Worm (Caenorhabditis elegans): ENCODE measurements around the gene Y77E11A.23.

Y77E11A.23 gene

DNA sequence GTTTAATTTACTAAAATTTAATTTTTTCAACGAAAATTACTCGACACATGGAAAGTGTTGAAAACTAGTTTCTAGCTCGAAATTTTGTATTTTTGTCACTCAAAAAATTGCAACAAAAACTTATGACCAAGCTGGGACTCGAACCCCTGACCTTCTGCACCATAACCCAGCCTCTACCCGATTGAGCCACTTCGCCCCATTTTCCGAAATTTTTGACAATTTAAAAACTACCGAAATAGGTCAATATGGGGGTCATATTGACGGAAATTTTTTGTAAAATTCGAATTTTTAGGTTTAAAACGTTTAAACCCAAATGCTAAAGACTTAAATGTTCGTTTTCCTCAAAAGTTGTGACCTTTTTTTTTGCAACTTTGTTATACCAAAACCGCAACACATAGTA, 44.7 kb downstream of the Y77E11A.23 start:
- no peak for TF ChIP-seq W03F9.2 (tag; optimal IDR thresholded peaks at IDR 0.05)
- no peak for TF ChIP-seq him-1 (tag; optimal IDR thresholded peaks at IDR 0.05)
- TF ChIP-seq dao-5 (tag; optimal IDR thresholded peaks at IDR 0.05): no peak

DNA sequence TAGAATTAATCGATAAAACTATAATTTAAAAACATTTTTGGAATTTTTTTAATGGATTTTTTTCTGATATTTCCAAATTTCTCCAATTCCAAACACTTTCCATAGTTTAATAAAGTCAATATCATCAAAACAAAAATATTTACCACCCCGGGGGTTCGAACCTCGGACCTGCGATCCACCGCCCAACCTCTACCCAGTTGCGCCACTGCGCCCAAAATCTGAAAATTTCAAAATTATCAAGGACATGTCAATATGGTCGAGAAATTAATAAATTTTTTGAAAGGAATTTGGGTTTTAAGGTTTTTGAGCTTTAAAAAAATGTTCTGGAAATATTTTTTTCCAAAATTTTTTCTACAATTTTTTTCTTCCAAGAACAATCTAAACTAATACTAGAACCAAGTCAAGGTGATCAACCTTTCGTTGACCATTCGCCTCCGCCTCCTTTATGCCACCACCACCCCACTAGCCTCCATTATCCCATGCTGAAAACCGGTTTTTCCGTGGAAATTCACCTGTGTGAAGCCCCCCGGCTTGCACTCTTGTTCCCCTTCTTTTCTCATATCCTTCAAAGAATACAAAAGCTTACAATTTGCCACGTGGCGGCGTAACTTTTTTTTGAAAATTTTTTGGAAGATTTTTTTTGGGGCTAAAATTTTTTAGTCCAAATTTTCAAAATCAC, 48.4 kb downstream of the Y77E11A.23 start:
- no peak for TF ChIP-seq him-1 (tag; optimal IDR thresholded peaks at IDR 0.05)
- no peak for TF ChIP-seq W03F9.2 (tag; optimal IDR thresholded peaks at IDR 0.05)
- no peak for TF ChIP-seq dao-5 (tag; optimal IDR thresholded peaks at IDR 0.05)

DNA sequence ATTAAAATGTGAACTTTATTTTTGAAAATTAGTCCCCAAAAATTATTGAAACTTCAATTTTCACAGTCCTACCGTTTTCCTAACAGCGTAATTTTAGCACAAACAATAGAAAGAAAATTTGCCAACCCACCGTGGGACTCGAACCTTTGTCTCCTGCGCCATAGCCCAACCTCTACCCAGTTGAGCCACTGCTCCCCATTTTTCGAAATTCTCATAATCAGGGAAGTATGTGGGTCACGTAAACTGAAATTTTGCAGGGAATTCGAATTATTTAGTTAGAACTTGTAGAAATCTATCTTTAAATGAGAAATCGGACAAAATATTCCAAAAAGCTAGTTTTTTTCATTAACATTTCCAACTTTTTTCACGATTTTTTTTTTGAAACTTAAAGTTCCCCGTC, 49.8 kb downstream of the Y77E11A.23 start:
- TF ChIP-seq dao-5 (tag; optimal IDR thresholded peaks at IDR 0.05): no peak
- no peak for TF ChIP-seq W03F9.2 (tag; optimal IDR thresholded peaks at IDR 0.05)
- TF ChIP-seq him-1 (tag; optimal IDR thresholded peaks at IDR 0.05): no peak
